Fruit fly (Drosophila melanogaster): ENCODE results near the gene RpS3.
A peak's percentile ranks its signal among the peaks of the same experiment; 100 is the strongest.

DNA sequence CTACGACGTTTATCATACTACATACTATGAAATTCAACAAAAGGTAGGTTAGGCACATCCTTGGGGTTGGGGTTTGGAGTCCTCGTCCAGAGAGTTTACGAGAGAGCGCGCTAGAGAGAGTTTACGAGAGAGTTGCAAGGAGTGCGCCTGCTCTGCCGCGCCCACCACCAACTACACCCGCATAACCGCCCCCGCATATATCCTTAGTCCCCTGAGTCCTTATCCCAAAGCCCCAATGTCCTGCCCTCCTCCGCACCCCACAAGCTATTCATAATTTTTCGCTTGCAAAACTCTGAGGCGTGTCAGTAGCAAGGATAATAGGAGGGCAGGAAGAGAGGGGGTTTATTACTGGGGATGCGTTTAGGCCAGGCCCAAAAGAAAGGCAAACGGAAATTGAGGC lies 25.1 kb downstream of the RpS3 start:
- peak; percentile 6 for TF ChIP-seq Dll (optimal IDR thresholded peaks at IDR 0.05)
- no peak for TF ChIP-seq EcR (GFP tag; optimal IDR thresholded peaks at IDR 0.05)
- TF ChIP-seq psq (optimal IDR thresholded peaks at IDR 0.05): no peak
- TF ChIP-seq CG8478 (optimal IDR thresholded peaks at IDR 0.05): no peak
- TF ChIP-seq pan (optimal IDR thresholded peaks at IDR 0.05): no peak
- no peak for TF ChIP-seq usp (GFP tag; optimal IDR thresholded peaks at IDR 0.05)

Data from whole organism.